Worm (Caenorhabditis elegans) whole organism, young adult: ENCODE results near the gene agmo-1.
A peak's percentile ranks its signal among the peaks of the same experiment; 100 is the strongest.

ENCODE experiments used
- B0336.3 ChIP-seq: fragments of 200-800 bp; sonication (Bioruptor generic); IDR thresholded peaks from 2 replicates; pipeline ENCODE4 v1.3.6; 2022; ENCODE audit warnings: missing genetic modification characterization, missing compliant biosample characterization
- F22D6.2 ChIP-seq: sonication (generic microtip); optimal IDR thresholded peaks from 2 replicates; lab custom pipeline; 2016; ENCODE audit warnings: mild to moderate bottlenecking, missing genetic modification characterization, missing compliant biosample characterization
- F23B12.7 ChIP-seq: sonication (generic microtip); optimal IDR thresholded peaks from 2 replicates; lab custom pipeline; 2017; ENCODE audit warnings: missing genetic modification characterization, mild to moderate bottlenecking, missing compliant biosample characterization, antibody characterized with exemption, moderate library complexity; ENCODE audit not compliant: insufficient read depth
- F49E8.2 ChIP-seq: sonication (generic microtip); optimal IDR thresholded peaks from 3 replicates; lab custom pipeline; 2017; ENCODE audit warnings: missing genetic modification characterization, mild to moderate bottlenecking, missing compliant biosample characterization, antibody characterized with exemption, moderate library complexity; ENCODE audit not compliant: insufficient read depth
- F52B5.7 ChIP-seq: sonication (generic microtip); optimal IDR thresholded peaks from 2 replicates; lab custom pipeline; 2016; ENCODE audit warnings: mild to moderate bottlenecking, missing genetic modification characterization, missing compliant biosample characterization
- T07F8.4 ChIP-seq: sonication (generic microtip); optimal IDR thresholded peaks from 2 replicates; lab custom pipeline; 2016; ENCODE audit warnings: mild to moderate bottlenecking, missing genetic modification characterization, moderate library complexity, missing compliant biosample characterization
- Y79H2A.3 ChIP-seq: fragments of 200-800 bp; sonication (Bioruptor generic); conservative IDR thresholded peaks from 2 replicates; pipeline ENCODE4 v1.3.6; 2022; ENCODE audit warnings: missing genetic modification reagents, missing genetic modification characterization, missing compliant biosample characterization
- ZK185.1 ChIP-seq: sonication (generic microtip); optimal IDR thresholded peaks from 2 replicates; lab custom pipeline; 2016; ENCODE audit warnings: mild to moderate bottlenecking, missing genetic modification characterization, missing compliant biosample characterization; ENCODE audit not compliant: poor library complexity, severe bottlenecking
- akir-1 ChIP-seq: fragments of 200-800 bp; sonication (Bioruptor generic); optimal IDR thresholded peaks from 2 replicates; lab custom pipeline; 2018; ENCODE audit warnings: mild to moderate bottlenecking, missing genetic modification characterization, moderate library complexity, missing compliant biosample characterization
- aptf-2 ChIP-seq: fragments of 200-800 bp; sonication (Bioruptor generic); conservative IDR thresholded peaks from 2 replicates; pipeline ENCODE4 v1.3.6; 2022; ENCODE audit warnings: missing genetic modification reagents, missing genetic modification characterization, missing compliant biosample characterization
- aptf-3 ChIP-seq: fragments of 200-800 bp; sonication (Bioruptor generic); IDR thresholded peaks from 2 replicates; pipeline ENCODE4 v1.3.6; 2022; ENCODE audit warnings: missing genetic modification characterization, missing compliant biosample characterization
- attf-5 ChIP-seq: fragments of 200-800 bp; sonication (Bioruptor generic); optimal IDR thresholded peaks from 2 replicates; lab custom pipeline; 2018; ENCODE audit warnings: mild to moderate bottlenecking, missing genetic modification characterization, missing compliant biosample characterization
- attf-6 ChIP-seq: fragments of 200-800 bp; sonication (Bioruptor generic); IDR thresholded peaks from 2 replicates; pipeline ENCODE4 v1.3.6; 2022; ENCODE audit warnings: missing genetic modification reagents, missing genetic modification characterization, missing compliant biosample characterization
- bed-2 ChIP-seq: fragments of 200-800 bp; sonication (Bioruptor generic); IDR thresholded peaks from 2 replicates; pipeline ENCODE4 v1.3.6; 2022; ENCODE audit warnings: missing genetic modification reagents, missing genetic modification characterization, missing compliant biosample characterization
- cebp-1 ChIP-seq, 2 experiments: fragments of 200-800 bp in 1 of 2; sonication (Bioruptor generic) in 1 of 2; sonication (generic microtip) in 1 of 2; IDR thresholded peaks in 1 of 2; optimal IDR thresholded peaks in 1 of 2; 2 replicates each; pipeline versions ENCODE4 v1.3.6 to Lab custom; 2017 to 2022; ENCODE audit warnings: missing compliant biosample characterization in 2 of 2, missing genetic modification characterization in 2 of 2, mild to moderate bottlenecking in 1 of 2, missing genetic modification reagents in 1 of 2, moderate library complexity in 1 of 2
- cebp-2 ChIP-seq: fragments of 200-800 bp; sonication (Bioruptor generic); IDR thresholded peaks from 2 replicates; pipeline ENCODE4 v1.3.6; 2022; ENCODE audit warnings: missing genetic modification characterization, missing compliant biosample characterization
- ceh-100 ChIP-seq: fragments of 200-800 bp; sonication (Bioruptor generic); IDR thresholded peaks from 2 replicates; pipeline ENCODE4 v1.3.6; 2022; ENCODE audit warnings: missing genetic modification reagents, missing genetic modification characterization, missing compliant biosample characterization
- ceh-79 ChIP-seq: sonication (generic microtip); optimal IDR thresholded peaks from 2 replicates; lab custom pipeline; 2017; ENCODE audit warnings: mild to moderate bottlenecking, missing genetic modification characterization, missing compliant biosample characterization
- chd-7 ChIP-seq: sonication (generic microtip); optimal IDR thresholded peaks from 2 replicates; lab custom pipeline; 2016; ENCODE audit warnings: mild to moderate bottlenecking, missing genetic modification characterization, moderate library complexity, missing compliant biosample characterization
- dox-1 ChIP-seq: fragments of 200-800 bp; sonication (Bioruptor generic); IDR thresholded peaks from 2 replicates; pipeline ENCODE4 v1.3.6; 2022; ENCODE audit warnings: missing genetic modification reagents, missing genetic modification characterization, missing compliant biosample characterization
- efl-1 ChIP-seq: fragments of 150-350 bp; optimal IDR thresholded peaks from 2 replicates; lab custom pipeline; 2014; ENCODE audit warnings: missing biosample characterization, missing genetic modification reagents, missing genetic modification characterization
- egrh-3 ChIP-seq: fragments of 200-800 bp; sonication (Bioruptor generic); IDR thresholded peaks from 2 replicates; pipeline ENCODE4 v1.3.6; 2022; ENCODE audit warnings: missing genetic modification reagents, missing genetic modification characterization, missing compliant biosample characterization
- gei-17 ChIP-seq: fragments of 200-800 bp; sonication (Bioruptor generic); optimal IDR thresholded peaks from 2 replicates; lab custom pipeline; 2018; ENCODE audit warnings: mild to moderate bottlenecking, missing genetic modification characterization, missing compliant biosample characterization
- hmg-1.2 ChIP-seq: fragments of 200-800 bp; sonication (Bioruptor generic); IDR thresholded peaks from 2 replicates; pipeline ENCODE4 v1.3.6; 2022; ENCODE audit warnings: missing genetic modification reagents, missing genetic modification characterization, missing compliant biosample characterization
- hrde-1 ChIP-seq: sonication (generic microtip); optimal IDR thresholded peaks from 2 replicates; lab custom pipeline; 2016; ENCODE audit warnings: missing genetic modification characterization, mild to moderate bottlenecking, missing compliant biosample characterization, moderate library complexity, missing genotype, missing genetic modification reagents, borderline replicate concordance
- lin-26 ChIP-seq: fragments of 200-800 bp; sonication (Bioruptor generic); IDR thresholded peaks from 2 replicates; pipeline ENCODE4 v1.3.6; 2022; ENCODE audit warnings: missing genetic modification reagents, missing genetic modification characterization, missing compliant biosample characterization
- lin-54 ChIP-seq: fragments of 200-800 bp; sonication (Bioruptor generic); optimal IDR thresholded peaks from 2 replicates; lab custom pipeline; 2018; ENCODE audit warnings: mild to moderate bottlenecking, missing genetic modification characterization, missing compliant biosample characterization
- lsl-1 ChIP-seq: fragments of 200-800 bp; sonication (Bioruptor generic); optimal IDR thresholded peaks from 2 replicates; lab custom pipeline; 2018; ENCODE audit warnings: mild to moderate bottlenecking, missing genetic modification characterization, moderate library complexity, missing compliant biosample characterization
- madf-3 ChIP-seq: fragments of 200-800 bp; sonication (Bioruptor generic); IDR thresholded peaks from 2 replicates; pipeline ENCODE4 v1.3.6; 2022; ENCODE audit warnings: missing genetic modification reagents, missing genetic modification characterization, missing compliant biosample characterization
- madf-6 ChIP-seq: fragments of 200-800 bp; sonication (Bioruptor generic); IDR thresholded peaks from 2 replicates; pipeline ENCODE4 v1.3.6; 2022; ENCODE audit warnings: missing genetic modification reagents, missing genetic modification characterization, missing compliant biosample characterization
- madf-8 ChIP-seq: fragments of 200-800 bp; sonication (Bioruptor generic); conservative IDR thresholded peaks from 2 replicates; pipeline ENCODE4 v1.3.6; 2022; ENCODE audit warnings: missing genetic modification reagents, missing genetic modification characterization, missing compliant biosample characterization
- mel-28 ChIP-seq: sonication (generic microtip); optimal IDR thresholded peaks from 2 replicates; lab custom pipeline; 2016; ENCODE audit warnings: borderline replicate concordance, mild to moderate bottlenecking, missing genetic modification characterization, missing compliant biosample characterization
- mes-4 ChIP-seq: sonication (generic microtip); optimal IDR thresholded peaks from 2 replicates; lab custom pipeline; 2016; ENCODE audit warnings: missing genotype, missing genetic modification characterization, missing compliant biosample characterization
- nfyb-1 ChIP-seq: fragments of 200-800 bp; sonication (Bioruptor generic); IDR thresholded peaks from 2 replicates; pipeline ENCODE4 v1.3.6; 2022; ENCODE audit warnings: missing genetic modification reagents, missing genetic modification characterization, missing compliant biosample characterization
- nhr-120 ChIP-seq: fragments of 200-800 bp; sonication (Bioruptor generic); IDR thresholded peaks from 2 replicates; pipeline ENCODE4 v1.3.6; 2022; ENCODE audit warnings: missing genetic modification characterization, missing compliant biosample characterization
- nhr-179 ChIP-seq: sonication (generic microtip); optimal IDR thresholded peaks from 2 replicates; lab custom pipeline; 2016; ENCODE audit warnings: mild to moderate bottlenecking, missing genetic modification characterization, missing compliant biosample characterization
- nhr-80 ChIP-seq: sonication (generic microtip); optimal IDR thresholded peaks from 2 replicates; lab custom pipeline; 2016; ENCODE audit warnings: missing genetic modification characterization, missing compliant biosample characterization
- sea-2 ChIP-seq: fragments of 200-800 bp; sonication (Bioruptor generic); IDR thresholded peaks from 2 replicates; pipeline ENCODE4 v1.3.6; 2022; ENCODE audit warnings: missing genetic modification characterization, missing compliant biosample characterization
- snpc-1.1 ChIP-seq: sonication (generic microtip); optimal IDR thresholded peaks from 2 replicates; lab custom pipeline; 2017; ENCODE audit warnings: missing genetic modification characterization, mild to moderate bottlenecking, missing compliant biosample characterization, antibody characterized with exemption, moderate library complexity, missing genotype, missing genetic modification reagents; ENCODE audit not compliant: insufficient read depth
- somi-1 ChIP-seq: fragments of 200-800 bp; sonication (Bioruptor generic); optimal IDR thresholded peaks from 2 replicates; lab custom pipeline; 2018; ENCODE audit warnings: mild to moderate bottlenecking, missing genetic modification characterization, missing compliant biosample characterization
- tbp1 ChIP-seq: fragments of 200-800 bp; sonication (Bioruptor generic); optimal IDR thresholded peaks from 2 replicates; lab custom pipeline; 2018; ENCODE audit warnings: mild to moderate bottlenecking, missing genetic modification characterization, missing compliant biosample characterization
- unc-62 ChIP-seq: fragments of 150-350 bp; optimal IDR thresholded peaks from 2 replicates; lab custom pipeline; 2014; ENCODE audit warnings: missing biosample characterization, missing genetic modification reagents, missing genetic modification characterization
- zfh-2 ChIP-seq: fragments of 200-800 bp; sonication (Bioruptor generic); conservative IDR thresholded peaks from 2 replicates; pipeline ENCODE4 v1.3.6; 2022; ENCODE audit warnings: missing genetic modification reagents, missing genetic modification characterization, missing compliant biosample characterization
- ztf-22 ChIP-seq: fragments of 200-800 bp; sonication (Bioruptor generic); optimal IDR thresholded peaks from 2 replicates; lab custom pipeline; 2018; ENCODE audit warnings: mild to moderate bottlenecking, missing genetic modification characterization, moderate library complexity, missing compliant biosample characterization
- ztf-26 ChIP-seq: sonication (generic microtip); optimal IDR thresholded peaks from 2 replicates; lab custom pipeline; 2017; ENCODE audit warnings: missing genetic modification characterization, missing compliant biosample characterization
- ztf-28 ChIP-seq: fragments of 200-800 bp; sonication (Bioruptor generic); IDR thresholded peaks from 2 replicates; pipeline ENCODE4 v1.3.6; 2022; ENCODE audit warnings: missing genetic modification reagents, missing genetic modification characterization, missing compliant biosample characterization

The agmo-1 gene

ce11 chrIII:12840204-12840603 lies 41.8 kb upstream of the agmo-1 start:
- TF ChIP-seq madf-6 (peak; percentile 52; the same call in 1 of the 2 replicates), efl-1 (GFP tag; lab: Kevin White, UChicago) (peak; percentile 50), F49E8.2 (no peak), ceh-100 (GFP tag; lab: Robert Waterston, UW) (no peak), snpc-1.1 (tag; lab: Kevin White, UChicago) (no peak), mel-28 (no peak), aptf-2 (GFP tag; lab: Robert Waterston, UW) (peak; percentile 88), T07F8.4 (no peak), nfyb-1 (GFP tag; lab: Robert Waterston, UW) (no peak), dox-1 (no peak), sea-2 (GFP tag; lab: Robert Waterston, UW) (no peak), F22D6.2 (no peak), madf-8 (0 out of 2 replicates have a peak, but pooled peaks have one; percentile 11), ztf-28 (GFP tag; lab: Robert Waterston, UW) (no peak), gei-17 (GFP tag; lab: Kevin White, UChicago) (no peak), tbp1 (GFP tag; lab: Kevin White, UChicago) (no peak)

- TF ChIP-seq Y79H2A.3 (no peak), bed-2 (no peak), zfh-2 (GFP tag; lab: Robert Waterston, UW) (peak; percentile 82), chd-7 (tag; lab: Kevin White, UChicago) (peak; percentile 34), attf-6 (no peak), nhr-179 (tag; lab: Kevin White, UChicago) (no peak), lin-26 (GFP tag; lab: Robert Waterston, UW) (0 out of 2 replicates have a peak, but pooled peaks have one; percentile 30), nhr-80 (tag; lab: Kevin White, UChicago) (peak; percentile 57), akir-1 (GFP tag; lab: Kevin White, UChicago) (no peak), lin-54 (GFP tag; lab: Kevin White, UChicago) (peak; percentile 23), somi-1 (GFP tag; lab: Kevin White, UChicago) (peak; percentile 67), ztf-26 (tag; lab: Kevin White, UChicago) (peak; percentile 76), hmg-1.2 (GFP tag; lab: Robert Waterston, UW) (peak; percentile 40; the same call in 1 of the 2 replicates), cebp-1 (GFP tag; IDR thresholded peaks at IDR 0.05; lab: Robert Waterston, UW) (no peak), cebp-1 (tag; optimal IDR thresholded peaks at IDR 0.05; lab: Kevin White, UChicago) (peak; percentile 69), mel-28 (no peak), ceh-79 (no peak), cebp-2 (no peak), tbp1 (GFP tag; lab: Kevin White, UChicago) (peak; percentile 48), egrh-3 (GFP tag; lab: Robert Waterston, UW) (peak; percentile 93), ZK185.1 (tag; lab: Kevin White, UChicago) (no peak), aptf-3 (GFP tag; lab: Robert Waterston, UW) (no peak), attf-5 (peak; percentile 59), F52B5.7 (tag; lab: Kevin White, UChicago) (no peak), madf-3 (GFP tag; lab: Robert Waterston, UW) (no peak), hrde-1 (no peak), ztf-22 (GFP tag; lab: Kevin White, UChicago) (peak; percentile 44), unc-62 (GFP tag; lab: Kevin White, UChicago) (no peak), nhr-120 (GFP tag; lab: Robert Waterston, UW) (no peak), mes-4 (tag; lab: Kevin White, UChicago) (no peak), lsl-1 (GFP tag; lab: Kevin White, UChicago) (no peak), F23B12.7 (no peak), nfyb-1 (GFP tag; lab: Robert Waterston, UW) (0 out of 2 replicates have a peak, but pooled peaks have one; percentile 9), B0336.3 (GFP tag; lab: Robert Waterston, UW) (no peak)
Measured at ce11 chrIII:12838913-12839366, 40.6 kb upstream of the agmo-1 start, which contains the start of gene Y37D8A.4. TSS of gene Y37D8A.4 (minus strand) at chrIII:12838963.
